Worm (Caenorhabditis elegans) whole organism, L3 larva: ENCODE results near the gene F44E2.4.
A peak's percentile ranks its signal among the peaks of the same experiment; 100 is the strongest.

Source experiments
- R02D3.7 ChIP-seq: fragments of 150-350 bp; optimal IDR thresholded peaks from 2 replicates; lab custom pipeline; 2014; ENCODE audit warnings: missing biosample characterization, missing genetic modification characterization
- ZK546.5 ChIP-seq: sonication (generic microtip); optimal IDR thresholded peaks from 2 replicates; lab custom pipeline; 2017; ENCODE audit warnings: missing biosample characterization, missing genetic modification characterization
- aly-2 ChIP-seq: fragments of 150-350 bp; optimal IDR thresholded peaks from 2 replicates; lab custom pipeline; 2014; ENCODE audit warnings: missing biosample characterization, missing genetic modification characterization
- ama-1 ChIP-seq: fragments of 150-350 bp; optimal IDR thresholded peaks from 2 replicates; lab custom pipeline; 2018
- ceh-16 ChIP-seq: sonication (generic microtip); optimal IDR thresholded peaks from 2 replicates; lab custom pipeline; 2017; ENCODE audit warnings: missing biosample characterization, missing genetic modification characterization
- ceh-28 ChIP-seq: fragments of 150-350 bp; optimal IDR thresholded peaks from 2 replicates; lab custom pipeline; 2014; ENCODE audit warnings: missing biosample characterization, missing genetic modification reagents, missing genetic modification characterization
- ceh-82 ChIP-seq: fragments of 150-350 bp; optimal IDR thresholded peaks from 2 replicates; lab custom pipeline; 2014; ENCODE audit warnings: missing biosample characterization, missing genetic modification characterization
- ceh-9 ChIP-seq: sonication (generic microtip); optimal IDR thresholded peaks from 2 replicates; lab custom pipeline; 2018; ENCODE audit warnings: missing biosample characterization, missing genetic modification characterization
- daf-12 ChIP-seq: fragments of 150-350 bp; optimal IDR thresholded peaks from 2 replicates; lab custom pipeline; 2014; ENCODE audit warnings: missing biosample characterization, missing genetic modification reagents, missing genetic modification characterization
- egl-27 ChIP-seq: sonication (generic microtip); optimal IDR thresholded peaks from 4 replicates; lab custom pipeline; 2017; ENCODE audit warnings: missing biosample characterization, missing genetic modification reagents, missing genetic modification characterization
- egl-5 ChIP-seq: fragments of 150-350 bp; optimal IDR thresholded peaks from 2 replicates; lab custom pipeline; 2017; ENCODE audit warnings: missing biosample characterization, missing genetic modification reagents, missing genetic modification characterization, inconsistent platforms
- elt-1 ChIP-seq: fragments of 150-350 bp; optimal IDR thresholded peaks from 2 replicates; lab custom pipeline; 2014; ENCODE audit warnings: missing biosample characterization, missing genetic modification characterization
- elt-2 ChIP-seq: sonication (generic microtip); optimal IDR thresholded peaks from 2 replicates; lab custom pipeline; 2016; ENCODE audit warnings: missing genetic modification reagents, mild to moderate bottlenecking, missing genetic modification characterization, missing compliant biosample characterization
- elt-3 ChIP-seq, 3 experiments: fragments of 150-350 bp in 1 of 3; sonication (generic microtip) in 2 of 3; optimal IDR thresholded peaks; 2 replicates in 2 of 3; 4 replicates in 1 of 3; lab custom pipeline; 2014 to 2017; ENCODE audit warnings: missing biosample characterization in 3 of 3, missing genetic modification characterization in 3 of 3
- eor-1 ChIP-seq, 2 experiments: fragments of 150-350 bp; optimal IDR thresholded peaks; 2 replicates each; lab custom pipeline; 2014 to 2018; ENCODE audit warnings: missing biosample characterization in 2 of 2, missing genetic modification characterization in 2 of 2
- fkh-10 ChIP-seq: sonication (generic microtip); optimal IDR thresholded peaks from 2 replicates; lab custom pipeline; 2017; ENCODE audit warnings: missing biosample characterization, missing genetic modification reagents, missing genetic modification characterization
- fkh-2 ChIP-seq: fragments of 150-350 bp; optimal IDR thresholded peaks from 2 replicates; lab custom pipeline; 2014; ENCODE audit warnings: missing biosample characterization, missing genetic modification reagents, missing genetic modification characterization
- fos-1 ChIP-seq: fragments of 150-350 bp; optimal IDR thresholded peaks from 2 replicates; lab custom pipeline; 2014; ENCODE audit warnings: missing biosample characterization, missing genetic modification characterization
- hmg-11 ChIP-seq: sonication (generic microtip); optimal IDR thresholded peaks from 2 replicates; lab custom pipeline; 2016; ENCODE audit warnings: missing genetic modification characterization, missing compliant biosample characterization
- jun-1 ChIP-seq: fragments of 150-350 bp; optimal IDR thresholded peaks from 2 replicates; lab custom pipeline; 2014; ENCODE audit warnings: missing biosample characterization, missing genetic modification reagents, missing genetic modification characterization
- lin-15B ChIP-seq: fragments of 150-350 bp; optimal IDR thresholded peaks from 2 replicates; lab custom pipeline; 2014; ENCODE audit warnings: missing biosample characterization, missing genetic modification characterization
- lin-39 ChIP-seq: fragments of 150-350 bp; optimal IDR thresholded peaks from 2 replicates; lab custom pipeline; 2018; ENCODE audit warnings: missing biosample characterization, missing genetic modification reagents, missing genetic modification characterization
- lsy-12 ChIP-seq: sonication (generic microtip); optimal IDR thresholded peaks from 2 replicates; lab custom pipeline; 2016; ENCODE audit warnings: mild to moderate bottlenecking, missing genetic modification characterization, missing compliant biosample characterization
- mdl-1 ChIP-seq: fragments of 150-350 bp; optimal IDR thresholded peaks from 2 replicates; lab custom pipeline; 2014; ENCODE audit warnings: missing biosample characterization, missing genetic modification characterization
- nfya-1 ChIP-seq: sonication (generic microtip); optimal IDR thresholded peaks from 2 replicates; lab custom pipeline; 2017; ENCODE audit warnings: missing genetic modification characterization, mild to moderate bottlenecking, missing compliant biosample characterization, antibody characterized with exemption, moderate library complexity; ENCODE audit not compliant: insufficient read depth
- nhr-11 ChIP-seq: fragments of 150-350 bp; optimal IDR thresholded peaks from 2 replicates; lab custom pipeline; 2014; ENCODE audit warnings: missing biosample characterization, missing genetic modification characterization
- nhr-12 ChIP-seq: fragments of 150-350 bp; optimal IDR thresholded peaks from 2 replicates; lab custom pipeline; 2014; ENCODE audit warnings: missing biosample characterization, missing genetic modification characterization
- nhr-23 ChIP-seq: fragments of 150-350 bp; optimal IDR thresholded peaks from 2 replicates; lab custom pipeline; 2014; ENCODE audit warnings: missing biosample characterization, missing genetic modification reagents, missing genetic modification characterization
- nhr-237 ChIP-seq: fragments of 150-350 bp; optimal IDR thresholded peaks from 2 replicates; lab custom pipeline; 2014; ENCODE audit warnings: missing biosample characterization, missing genetic modification characterization
- nhr-25 ChIP-seq: sonication (generic microtip); optimal IDR thresholded peaks from 2 replicates; lab custom pipeline; 2017; ENCODE audit warnings: missing biosample characterization, missing genetic modification characterization
- nhr-28 ChIP-seq: fragments of 150-350 bp; optimal IDR thresholded peaks from 2 replicates; lab custom pipeline; 2014; ENCODE audit warnings: missing biosample characterization, missing genetic modification characterization
- nhr-43 ChIP-seq: sonication (generic microtip); optimal IDR thresholded peaks from 2 replicates; lab custom pipeline; 2016; ENCODE audit warnings: mild to moderate bottlenecking, missing genetic modification characterization, missing compliant biosample characterization; ENCODE audit not compliant: poor library complexity, severe bottlenecking
- nhr-67 ChIP-seq: fragments of 150-350 bp; optimal IDR thresholded peaks from 2 replicates; lab custom pipeline; 2014; ENCODE audit warnings: missing biosample characterization, missing genetic modification characterization
- nhr-76 ChIP-seq: fragments of 150-350 bp; sonication (generic microtip); optimal IDR thresholded peaks from 5 replicates; lab custom pipeline; 2014; ENCODE audit warnings: missing biosample characterization, missing genetic modification characterization
- nhr-77 ChIP-seq: fragments of 150-350 bp; optimal IDR thresholded peaks from 2 replicates; lab custom pipeline; 2014; ENCODE audit warnings: missing biosample characterization, missing genetic modification characterization
- pha-4 ChIP-seq: fragments of 150-350 bp; optimal IDR thresholded peaks from 2 replicates; lab custom pipeline; 2014; ENCODE audit warnings: missing biosample characterization, missing genetic modification reagents, missing genetic modification characterization
- pqm-1 ChIP-seq: fragments of 150-350 bp; optimal IDR thresholded peaks from 2 replicates; lab custom pipeline; 2017; ENCODE audit warnings: missing biosample characterization, missing genetic modification characterization, inconsistent platforms
- sea-2 ChIP-seq: fragments of 150-350 bp; sonication (generic microtip); optimal IDR thresholded peaks from 4 replicates; lab custom pipeline; 2014; ENCODE audit warnings: missing biosample characterization, missing genetic modification reagents, missing genetic modification characterization
- skn-1 ChIP-seq: fragments of 150-350 bp; optimal IDR thresholded peaks from 2 replicates; lab custom pipeline; 2014; ENCODE audit warnings: missing biosample characterization, missing genetic modification characterization
- snpc-4 ChIP-seq: fragments of 150-350 bp; optimal IDR thresholded peaks from 2 replicates; lab custom pipeline; 2014; ENCODE audit warnings: missing biosample characterization, missing genetic modification characterization
- tbx-2 ChIP-seq: sonication (generic microtip); optimal IDR thresholded peaks from 2 replicates; lab custom pipeline; 2016; ENCODE audit warnings: mild to moderate bottlenecking, missing genetic modification characterization, missing compliant biosample characterization
- unc-39 ChIP-seq: sonication (generic microtip); optimal IDR thresholded peaks from 4 replicates; lab custom pipeline; 2017; ENCODE audit warnings: missing biosample characterization, missing genetic modification characterization
- unc-62 ChIP-seq: fragments of 150-350 bp; sonication (generic microtip); optimal IDR thresholded peaks from 4 replicates; lab custom pipeline; 2014; ENCODE audit warnings: missing biosample characterization, missing genetic modification reagents, missing genetic modification characterization
- zag-1 ChIP-seq: fragments of 150-350 bp; optimal IDR thresholded peaks from 2 replicates; lab custom pipeline; 2014; ENCODE audit warnings: missing biosample characterization, missing genetic modification characterization
- ztf-11 ChIP-seq: fragments of 150-350 bp; optimal IDR thresholded peaks from 2 replicates; lab custom pipeline; 2014; ENCODE audit warnings: missing biosample characterization, missing genetic modification characterization
- ztf-4 ChIP-seq: fragments of 150-350 bp; optimal IDR thresholded peaks from 2 replicates; lab custom pipeline; 2014; ENCODE audit warnings: missing biosample characterization, missing genetic modification characterization

Gene F44E2.4

ce11 chrIII:8867922-8868655 lies 29.9 kb upstream of the F44E2.4 start (continued):
- TF ChIP-seq elt-3 (tag; optimal IDR thresholded peaks at IDR 0.05; lab: Kevin White, UChicago), result peak in 1 of 3 experiments; percentile 73
- TF ChIP-seq jun-1 (tag; lab: Kevin White, UChicago), result peak; percentile 65
- no peak for TF ChIP-seq ZK546.5 (tag; lab: Kevin White, UChicago)
- peak; percentile 67 for TF ChIP-seq nhr-23 (tag; lab: Kevin White, UChicago)
- TF ChIP-seq pqm-1 (tag; lab: Kevin White, UChicago), result peak; percentile 94
- no peak for TF ChIP-seq mdl-1 (tag; lab: Kevin White, UChicago)
- TF ChIP-seq ztf-11, result no peak
- no peak for TF ChIP-seq unc-62 (GFP tag; lab: Kevin White, UChicago)
- no peak for TF ChIP-seq sea-2 (GFP tag; lab: Kevin White, UChicago)
- no peak for TF ChIP-seq ceh-82 (tag; lab: Kevin White, UChicago)
- peak; percentile 14 for TF ChIP-seq ama-1 (lab: Kevin White, UChicago)
- TF ChIP-seq elt-1 (tag; lab: Kevin White, UChicago), result no peak
- no peak for TF ChIP-seq tbx-2
- TF ChIP-seq nhr-67, result no peak
- TF ChIP-seq egl-5, result no peak
- TF ChIP-seq daf-12 (tag; lab: Kevin White, UChicago), result no peak
- no peak for TF ChIP-seq ceh-9 (tag; lab: Kevin White, UChicago)
- TF ChIP-seq ceh-16 (tag; lab: Kevin White, UChicago), result no peak

ce11 chrIII:8866983-8867842 lies 29.0 kb upstream of the F44E2.4 start:
- TF ChIP-seq ama-1 (lab: Kevin White, UChicago) (peak; percentile 56), nhr-237 (tag; lab: Kevin White, UChicago) (no peak), nhr-28 (tag; lab: Kevin White, UChicago) (no peak), nhr-76 (tag; lab: Kevin White, UChicago) (no peak), lin-15B (tag; lab: Kevin White, UChicago) (no peak), R02D3.7 (tag; lab: Kevin White, UChicago) (no peak), lin-39 (tag; lab: Kevin White, UChicago) (peak; percentile 2), unc-62 (GFP tag; lab: Kevin White, UChicago) (no peak), nhr-67 (no peak), ceh-9 (tag; lab: Kevin White, UChicago) (no peak), ceh-28 (peak; percentile 53), tbx-2 (no peak), ztf-11 (no peak), unc-39 (tag; lab: Kevin White, UChicago) (no peak), jun-1 (tag; lab: Kevin White, UChicago) (peak; percentile 49), fkh-10 (GFP tag; lab: Kevin White, UChicago) (no peak), pqm-1 (tag; lab: Kevin White, UChicago) (peak; percentile 30), skn-1 (no peak), elt-3 (tag; optimal IDR thresholded peaks at IDR 0.05; lab: Kevin White, UChicago) (no peak), hmg-11 (tag; lab: Kevin White, UChicago) (no peak), daf-12 (tag; lab: Kevin White, UChicago) (no peak), ceh-16 (tag; lab: Kevin White, UChicago) (no peak), ceh-82 (tag; lab: Kevin White, UChicago) (no peak), nhr-11 (tag; lab: Kevin White, UChicago) (no peak), egl-27 (tag; lab: Kevin White, UChicago) (no peak), pha-4 (tag; lab: Kevin White, UChicago) (peak; percentile 42), elt-1 (tag; lab: Kevin White, UChicago) (no peak), sea-2 (GFP tag; lab: Kevin White, UChicago) (no peak), fos-1 (no peak), fkh-2 (tag; lab: Kevin White, UChicago) (no peak), elt-2 (tag; lab: Kevin White, UChicago) (peak; percentile 50), eor-1 (tag; optimal IDR thresholded peaks at IDR 0.05; lab: Kevin White, UChicago) (no peak), snpc-4 (tag; lab: Kevin White, UChicago) (no peak), egl-5 (peak; percentile 7), zag-1 (no peak), nhr-12 (no peak), nhr-23 (tag; lab: Kevin White, UChicago) (peak; percentile 20), ZK546.5 (tag; lab: Kevin White, UChicago) (no peak), nhr-43 (no peak), lsy-12 (tag; lab: Kevin White, UChicago) (peak; percentile 20), nhr-77 (tag; lab: Kevin White, UChicago) (no peak), aly-2 (tag; lab: Kevin White, UChicago) (no peak), mdl-1 (tag; lab: Kevin White, UChicago) (no peak), nfya-1 (tag; lab: Kevin White, UChicago) (peak; percentile 40), ztf-4 (tag; lab: Kevin White, UChicago) (no peak), nhr-25 (tag; lab: Kevin White, UChicago) (peak; percentile 69)
